Worm (Caenorhabditis elegans): ENCODE data around the gene kel-10.

The kel-10 gene

DNA sequence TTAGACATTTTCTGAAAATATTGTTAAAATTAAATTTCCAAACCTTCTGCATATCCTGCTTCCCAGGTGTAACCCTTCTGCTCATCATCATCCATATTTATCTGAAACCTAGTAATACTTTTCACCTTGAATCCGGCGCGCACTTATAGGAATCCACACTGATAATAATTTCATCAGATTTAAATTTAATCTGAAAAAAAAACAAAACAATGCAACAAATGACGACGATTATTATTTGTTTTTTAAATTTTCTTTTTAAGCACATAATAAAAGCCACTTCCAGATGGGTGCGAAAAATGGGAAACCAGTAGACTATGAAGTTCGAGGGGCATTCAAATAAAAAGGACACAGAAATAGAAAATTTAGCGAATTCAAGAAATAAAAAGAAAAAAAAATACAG, 10.6 kb downstream of the kel-10 start, which contains the start of gene gtf-2H2C:
TSS of gene gtf-2H2C (minus strand) at position 101 of the 400 bp plus-strand sequence.
- TF ChIP-seq eor-1 (tag; optimal IDR thresholded peaks at IDR 0.05), result no peak
- TF ChIP-seq nhr-76 (tag; optimal IDR thresholded peaks at IDR 0.05), result no peak
- no peak for TF ChIP-seq tbx-2 (tag; optimal IDR thresholded peaks at IDR 0.05)
- TF ChIP-seq nhr-67 (tag; optimal IDR thresholded peaks at IDR 0.05), result no peak
- no peak for TF ChIP-seq elt-3 (tag; optimal IDR thresholded peaks at IDR 0.05)
- no peak for TF ChIP-seq elt-1 (tag; optimal IDR thresholded peaks at IDR 0.05)
- TF ChIP-seq skn-1 (tag; optimal IDR thresholded peaks at IDR 0.05), result no peak
- no peak for TF ChIP-seq fos-1 (tag; optimal IDR thresholded peaks at IDR 0.05)
- TF ChIP-seq sea-2 (GFP tag; optimal IDR thresholded peaks at IDR 0.05), result no peak
- no peak for TF ChIP-seq unc-39 (tag; optimal IDR thresholded peaks at IDR 0.05)
- no peak for TF ChIP-seq ZK546.5 (tag; optimal IDR thresholded peaks at IDR 0.05)
- TF ChIP-seq aly-2 (tag; optimal IDR thresholded peaks at IDR 0.05), result no peak
- TF ChIP-seq nhr-11 (tag; optimal IDR thresholded peaks at IDR 0.05), result no peak
- TF ChIP-seq nhr-43 (tag; optimal IDR thresholded peaks at IDR 0.05; ENCODE audit: poor library complexity, severe bottlenecking), result no peak
- TF ChIP-seq egl-27 (tag; optimal IDR thresholded peaks at IDR 0.05), result no peak

DNA sequence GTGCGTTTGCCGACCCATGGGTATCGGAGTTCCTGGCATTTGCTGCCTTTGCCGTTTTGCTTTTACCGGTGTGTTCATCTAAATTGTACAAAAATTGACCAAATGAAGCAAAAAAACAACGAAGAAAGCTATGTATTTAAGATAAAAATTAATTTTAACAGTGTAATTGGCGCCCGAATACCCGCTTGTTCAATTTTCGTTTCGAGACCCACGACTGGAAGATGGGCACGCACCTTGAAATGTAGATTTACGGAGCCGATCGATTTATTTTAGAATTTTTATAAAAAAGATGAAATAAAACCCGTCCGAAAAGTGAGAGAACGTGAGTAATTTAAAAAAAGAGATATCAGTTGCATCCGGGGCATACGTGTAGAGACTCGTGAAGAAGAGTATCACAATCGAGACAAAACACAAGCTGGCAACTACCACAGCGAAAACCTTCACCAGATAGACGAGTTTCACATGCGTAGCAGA, 12.7 kb downstream of the kel-10 start, which contains the start of gene hal-2:
TSS of gene hal-2 (minus strand) at position 424 of the 474 bp plus-strand sequence.
- TF ChIP-seq nhr-25 (tag; optimal IDR thresholded peaks at IDR 0.05) (no peak), mdl-1 (tag; optimal IDR thresholded peaks at IDR 0.05) (no peak), nhr-23 (tag; optimal IDR thresholded peaks at IDR 0.05) (no peak), skn-1 (tag; optimal IDR thresholded peaks at IDR 0.05) (no peak), fkh-10 (GFP tag; optimal IDR thresholded peaks at IDR 0.05) (no peak), elt-2 (tag; optimal IDR thresholded peaks at IDR 0.05) (no peak), ceh-28 (tag; optimal IDR thresholded peaks at IDR 0.05) (no peak), elt-1 (tag; optimal IDR thresholded peaks at IDR 0.05) (no peak), daf-12 (tag; optimal IDR thresholded peaks at IDR 0.05) (no peak)

DNA sequence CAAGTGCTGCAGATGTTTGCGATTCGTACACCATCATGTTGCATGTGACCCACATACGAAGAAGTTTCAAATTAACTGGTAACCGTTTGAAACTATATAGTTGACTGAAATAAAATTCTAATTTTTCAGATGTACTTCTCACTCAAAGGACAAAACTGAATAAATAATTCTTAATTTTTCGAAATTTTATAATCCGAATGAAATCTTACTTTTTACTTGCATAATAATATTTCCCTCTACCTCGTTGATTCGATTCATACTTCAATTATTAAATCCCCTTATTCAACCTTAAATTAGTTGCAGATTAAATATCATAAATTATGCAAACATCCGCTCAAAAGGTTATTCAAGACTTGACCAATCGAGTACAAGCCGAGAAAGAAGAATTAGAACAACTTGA, 15.3 kb downstream of the kel-10 start, which contains the start of gene T16H12.2:
TSS of gene T16H12.2 (plus strand) at position 301 of the 400 bp plus-strand sequence.
- TF ChIP-seq nhr-67 (tag; optimal IDR thresholded peaks at IDR 0.05) (no peak), ZK546.5 (tag; optimal IDR thresholded peaks at IDR 0.05) (no peak), egl-27 (tag; optimal IDR thresholded peaks at IDR 0.05) (no peak), pqm-1 (tag; optimal IDR thresholded peaks at IDR 0.05) (no peak)

DNA sequence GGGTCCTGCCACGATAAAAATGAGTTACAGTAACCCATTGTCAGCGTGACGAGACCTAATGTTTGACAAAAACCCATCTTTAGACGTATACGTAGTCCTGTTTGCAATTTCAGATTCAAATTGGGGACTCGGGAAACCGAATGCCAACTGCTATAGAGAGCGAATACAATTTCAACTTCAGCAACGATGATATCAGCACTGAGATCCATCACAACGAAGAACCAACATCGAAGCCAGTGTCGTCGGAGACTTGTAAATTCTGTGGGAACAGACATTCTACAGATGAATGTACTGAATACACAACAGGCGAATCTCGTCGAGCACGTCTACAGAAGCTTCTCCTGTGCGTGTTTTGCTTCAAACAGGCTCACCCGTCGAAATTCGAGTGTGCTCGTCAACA, 15.7 kb downstream of the kel-10 start:
- TF ChIP-seq nhr-43 (tag; optimal IDR thresholded peaks at IDR 0.05; ENCODE audit: poor library complexity, severe bottlenecking) (no peak), ZK546.5 (tag; optimal IDR thresholded peaks at IDR 0.05) (no peak), ceh-82 (tag; optimal IDR thresholded peaks at IDR 0.05) (no peak), ama-1 (optimal IDR thresholded peaks at IDR 0.05) (no peak), aly-2 (tag; optimal IDR thresholded peaks at IDR 0.05) (no peak), tbx-2 (tag; optimal IDR thresholded peaks at IDR 0.05) (no peak), ceh-28 (tag; optimal IDR thresholded peaks at IDR 0.05) (no peak), eor-1 (tag; optimal IDR thresholded peaks at IDR 0.05) (no peak), nhr-11 (tag; optimal IDR thresholded peaks at IDR 0.05) (no peak), sea-2 (GFP tag; optimal IDR thresholded peaks at IDR 0.05) (no peak), unc-62 (GFP tag; optimal IDR thresholded peaks at IDR 0.05) (no peak), elt-1 (tag; optimal IDR thresholded peaks at IDR 0.05) (no peak), R02D3.7 (tag; optimal IDR thresholded peaks at IDR 0.05) (no peak), nhr-76 (tag; optimal IDR thresholded peaks at IDR 0.05) (no peak), nhr-28 (tag; optimal IDR thresholded peaks at IDR 0.05) (no peak), elt-3 (tag; optimal IDR thresholded peaks at IDR 0.05) (no peak), elt-2 (tag; optimal IDR thresholded peaks at IDR 0.05) (no peak), lsy-12 (tag; optimal IDR thresholded peaks at IDR 0.05) (no peak), hmg-11 (tag; optimal IDR thresholded peaks at IDR 0.05) (no peak), nhr-25 (tag; optimal IDR thresholded peaks at IDR 0.05) (no peak)

DNA sequence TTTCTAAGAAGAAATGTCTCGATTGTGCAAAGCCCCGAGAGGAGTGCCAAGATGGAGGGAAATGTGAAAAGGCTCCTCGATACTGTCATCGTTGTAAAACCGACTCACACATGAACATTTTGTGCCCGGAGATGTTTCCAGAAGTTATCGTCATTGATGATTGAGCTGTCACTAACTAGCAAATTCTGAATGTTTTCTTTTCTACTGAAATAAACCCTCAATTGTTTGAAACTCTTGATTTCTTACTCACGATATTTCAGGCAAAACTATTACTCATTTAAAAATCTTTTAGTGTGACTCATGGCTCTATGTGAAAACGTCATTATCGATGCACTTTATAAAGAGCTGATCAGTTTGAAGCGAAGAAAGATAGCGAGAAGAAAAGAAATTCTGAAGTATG, 16.1 kb downstream of the kel-10 start, which contains the start of gene T16H12.13:
TSS of gene T16H12.13 (plus strand) at position 301 of the 400 bp plus-strand sequence.
- TF ChIP-seq nhr-25 (tag; optimal IDR thresholded peaks at IDR 0.05) (no peak), lsy-12 (tag; optimal IDR thresholded peaks at IDR 0.05) (no peak), fos-1 (tag; optimal IDR thresholded peaks at IDR 0.05) (no peak), aly-2 (tag; optimal IDR thresholded peaks at IDR 0.05) (no peak), nhr-237 (tag; optimal IDR thresholded peaks at IDR 0.05) (no peak), fkh-2 (tag; optimal IDR thresholded peaks at IDR 0.05) (no peak), jun-1 (tag; optimal IDR thresholded peaks at IDR 0.05) (no peak), ceh-9 (tag; optimal IDR thresholded peaks at IDR 0.05) (no peak), ceh-28 (tag; optimal IDR thresholded peaks at IDR 0.05) (no peak), pha-4 (tag; optimal IDR thresholded peaks at IDR 0.05) (no peak), lin-39 (tag; optimal IDR thresholded peaks at IDR 0.05) (no peak), nhr-12 (tag; optimal IDR thresholded peaks at IDR 0.05) (no peak), elt-2 (tag; optimal IDR thresholded peaks at IDR 0.05) (no peak), sea-2 (GFP tag; optimal IDR thresholded peaks at IDR 0.05) (no peak), nhr-76 (tag; optimal IDR thresholded peaks at IDR 0.05) (no peak), nhr-28 (tag; optimal IDR thresholded peaks at IDR 0.05) (no peak), pqm-1 (tag; optimal IDR thresholded peaks at IDR 0.05) (no peak), nhr-43 (tag; optimal IDR thresholded peaks at IDR 0.05; ENCODE audit: poor library complexity, severe bottlenecking) (no peak), egl-27 (tag; optimal IDR thresholded peaks at IDR 0.05) (no peak), elt-3 (tag; optimal IDR thresholded peaks at IDR 0.05) (no peak)

All from whole organism, L3 larva.